Fruit fly (Drosophila melanogaster) whole organism, embryonic: ENCODE results near the gene Dhpr.
A peak's percentile ranks its signal among the peaks of the same experiment; 100 is the strongest.

ENCODE experiments used
- C15 ChIP-seq: fragments of 200-800 bp; sonication (Bioruptor generic); IDR thresholded peaks from 3 replicates; pipeline ENCODE4 v1.3.6; 2022; ENCODE audit warnings: missing biosample characterization, missing genetic modification characterization
- CG10267 ChIP-seq: fragments of 200-800 bp; sonication (Bioruptor generic); optimal IDR thresholded peaks from 2 replicates; lab custom pipeline; 2018; ENCODE audit warnings: missing biosample characterization, mild to moderate bottlenecking, missing genetic modification characterization, moderate library complexity
- CG12769 ChIP-seq: fragments of 200-800 bp; sonication (Bioruptor generic); optimal IDR thresholded peaks from 2 replicates; lab custom pipeline; 2019; ENCODE audit warnings: missing biosample characterization, mild to moderate bottlenecking, missing genetic modification characterization, moderate library complexity
- CG13894 ChIP-seq: fragments of 200-800 bp; sonication (Bioruptor generic); optimal IDR thresholded peaks from 3 replicates; lab custom pipeline; 2018; ENCODE audit warnings: missing biosample characterization, mild to moderate bottlenecking, missing genetic modification characterization, moderate library complexity
- CG15011 ChIP-seq: fragments of 200-800 bp; sonication (Bioruptor generic); optimal IDR thresholded peaks from 3 replicates; lab custom pipeline; 2018; ENCODE audit warnings: missing biosample characterization, mild to moderate bottlenecking, missing genetic modification characterization
- CG17361 ChIP-seq: fragments of 200-800 bp; sonication (Bioruptor generic); IDR thresholded peaks from 3 replicates; pipeline ENCODE4 v1.3.6; 2022; ENCODE audit warnings: missing biosample characterization, missing genetic modification characterization
- CG18011 ChIP-seq: fragments of 200-800 bp; sonication (Bioruptor generic); optimal IDR thresholded peaks from 2 replicates; lab custom pipeline; 2017; ENCODE audit warnings: missing biosample characterization, missing genetic modification characterization, mild to moderate bottlenecking, moderate library complexity, missing genotype
- CG32532 ChIP-seq: fragments of 200-800 bp; sonication (Bioruptor generic); IDR thresholded peaks from 2 replicates; pipeline ENCODE4 v1.3.6; 2022; ENCODE audit warnings: missing biosample characterization, missing genetic modification characterization
- CG32767 ChIP-seq: fragments of 200-800 bp; sonication (Bioruptor generic); IDR thresholded peaks from 2 replicates; pipeline ENCODE4 v1.3.6; 2022; ENCODE audit warnings: missing biosample characterization, missing genetic modification characterization
- CG34224 ChIP-seq: fragments of 200-800 bp; sonication (Bioruptor generic); IDR thresholded peaks from 3 replicates; pipeline ENCODE4 v1.3.6; 2022; ENCODE audit warnings: missing biosample characterization, missing genetic modification characterization; ENCODE audit not compliant: partially characterized antibody
- CG42726 ChIP-seq: fragments of 200-800 bp; sonication (Bioruptor generic); IDR thresholded peaks from 2 replicates; pipeline ENCODE4 v1.3.6; 2022; ENCODE audit warnings: missing biosample characterization, missing genetic modification characterization; ENCODE audit not compliant: partially characterized antibody
- CG43689 ChIP-seq: fragments of 200-800 bp; sonication (Bioruptor generic); IDR thresholded peaks from 2 replicates; pipeline ENCODE4 v1.3.6; 2022; ENCODE audit warnings: missing biosample characterization, missing genetic modification characterization
- CG4730 ChIP-seq: fragments of 200-800 bp; sonication (Bioruptor generic); IDR thresholded peaks from 2 replicates; pipeline ENCODE4 v1.3.6; 2022; ENCODE audit warnings: missing biosample characterization, missing genetic modification characterization
- CG6791 ChIP-seq: fragments of 200-800 bp; sonication (Bioruptor generic); IDR thresholded peaks from 3 replicates; pipeline ENCODE4 v1.3.6; 2022; ENCODE audit warnings: missing biosample characterization, missing genetic modification characterization; ENCODE audit not compliant: partially characterized antibody
- CG8281 ChIP-seq: fragments of 200-800 bp; sonication (Bioruptor generic); optimal IDR thresholded peaks from 2 replicates; lab custom pipeline; 2018; ENCODE audit warnings: missing biosample characterization, mild to moderate bottlenecking, missing genetic modification characterization, moderate library complexity
- CG8359 ChIP-seq: fragments of 200-800 bp; sonication (Bioruptor generic); optimal IDR thresholded peaks from 2 replicates; lab custom pipeline; 2017; ENCODE audit warnings: missing biosample characterization, mild to moderate bottlenecking, missing genetic modification characterization, borderline replicate concordance
- CG9876 ChIP-seq: fragments of 200-800 bp; sonication (Bioruptor generic); optimal IDR thresholded peaks from 2 replicates; lab custom pipeline; 2016; ENCODE audit warnings: missing biosample characterization, missing genetic modification characterization
- Drgx ChIP-seq: fragments of 200-800 bp; sonication (Bioruptor generic); IDR thresholded peaks from 2 replicates; pipeline ENCODE4 v1.3.6; 2022; ENCODE audit warnings: missing biosample characterization, missing genetic modification characterization
- Gug ChIP-seq: fragments of 200-800 bp; sonication (Bioruptor generic); IDR thresholded peaks from 4 replicates; pipeline ENCODE4 v1.3.6; 2022; ENCODE audit warnings: missing biosample characterization, missing genetic modification characterization
- Hr78 ChIP-seq, 2 experiments: fragments of 200-800 bp in 1 of 2; fragments of >200 bp in 1 of 2; sonication (Bioruptor generic) in 1 of 2; optimal IDR thresholded peaks; 2 replicates each; lab custom pipeline; 2017 to 2019; ENCODE audit warnings: missing biosample characterization in 2 of 2, missing genetic modification characterization in 2 of 2, mild to moderate bottlenecking in 1 of 2, moderate library complexity in 1 of 2
- Lim3 ChIP-seq: fragments of 200-800 bp; sonication (Bioruptor generic); IDR thresholded peaks from 2 replicates; pipeline ENCODE4 v1.3.6; 2022; ENCODE audit warnings: missing biosample characterization, missing genetic modification characterization
- Mad ChIP-seq: fragments of 200-800 bp; sonication (Bioruptor generic); optimal IDR thresholded peaks from 2 replicates; lab custom pipeline; 2016; ENCODE audit warnings: missing biosample characterization, missing genetic modification characterization
- Mes4 ChIP-seq: fragments of 200-800 bp; sonication (Bioruptor generic); optimal IDR thresholded peaks from 2 replicates; lab custom pipeline; 2016; ENCODE audit warnings: missing biosample characterization, missing genetic modification characterization
- Nf-YC ChIP-seq: fragments of 200-800 bp; optimal IDR thresholded peaks from 3 replicates; lab custom pipeline; 2019; ENCODE audit warnings: missing biosample characterization, mild to moderate bottlenecking, missing genetic modification characterization, moderate library complexity
- Pdp1 ChIP-seq, 2 experiments: fragments of 200-800 bp; sonication (Bioruptor generic); optimal IDR thresholded peaks; 3 replicates each; lab custom pipeline; 2016; ENCODE audit warnings: missing biosample characterization in 2 of 2, missing genetic modification characterization in 2 of 2, mild to moderate bottlenecking in 1 of 2, moderate library complexity in 1 of 2
- Ptx1 ChIP-seq: fragments of 200-800 bp; sonication (Bioruptor generic); IDR thresholded peaks from 2 replicates; pipeline ENCODE4 v1.3.6; 2022; ENCODE audit warnings: missing biosample characterization, missing genetic modification characterization
- abd-A ChIP-seq: fragments of 200-800 bp; sonication (Bioruptor generic); optimal IDR thresholded peaks from 3 replicates; lab custom pipeline; 2019; ENCODE audit warnings: missing biosample characterization, mild to moderate bottlenecking, missing genetic modification characterization, moderate library complexity
- ase ChIP-seq: fragments of 200-800 bp; sonication (Bioruptor generic); IDR thresholded peaks from 3 replicates; pipeline ENCODE4 v1.3.6; 2022; ENCODE audit warnings: missing biosample characterization, missing genetic modification characterization
- cg ChIP-seq: fragments of 200-800 bp; sonication (Bioruptor generic); optimal IDR thresholded peaks from 3 replicates; lab custom pipeline; 2019; ENCODE audit warnings: missing biosample characterization, mild to moderate bottlenecking, missing genetic modification characterization, moderate library complexity
- chinmo ChIP-seq: fragments of 200-800 bp; sonication (Bioruptor generic); IDR thresholded peaks from 4 replicates; pipeline ENCODE4 v1.3.6; 2022; ENCODE audit warnings: missing biosample characterization, missing genetic modification characterization; ENCODE audit not compliant: partially characterized antibody
- chm ChIP-seq: fragments of 200-800 bp; sonication (Bioruptor generic); IDR thresholded peaks from 2 replicates; pipeline ENCODE4 v1.3.6; 2022; ENCODE audit warnings: missing biosample characterization, missing genetic modification characterization
- ci ChIP-seq: fragments of 200-800 bp; sonication (Bioruptor generic); IDR thresholded peaks from 3 replicates; pipeline ENCODE4 v1.3.6; 2022; ENCODE audit warnings: missing biosample characterization, missing genetic modification characterization
- crol ChIP-seq: fragments of 200-800 bp; sonication (Bioruptor generic); IDR thresholded peaks from 2 replicates; pipeline ENCODE4 v1.3.6; 2022; ENCODE audit warnings: missing biosample characterization, missing genetic modification characterization
- dpn ChIP-seq, 2 experiments: fragments of 200-800 bp; sonication (Bioruptor generic); optimal IDR thresholded peaks; 3 replicates each; lab custom pipeline; 2016; ENCODE audit warnings: missing biosample characterization in 2 of 2, missing genetic modification characterization in 2 of 2
- hb ChIP-seq: fragments of 200-800 bp; sonication (Bioruptor generic); IDR thresholded peaks from 3 replicates; pipeline ENCODE4 v1.3.6; 2022; ENCODE audit warnings: missing biosample characterization, missing genetic modification characterization; ENCODE audit not compliant: partially characterized antibody
- lbe ChIP-seq: fragments of 200-800 bp; sonication (Bioruptor generic); optimal IDR thresholded peaks from 2 replicates; lab custom pipeline; 2016; ENCODE audit warnings: missing biosample characterization, mild to moderate bottlenecking, missing genetic modification characterization
- maf-S ChIP-seq: fragments of 200-800 bp; sonication (Bioruptor generic); optimal IDR thresholded peaks from 2 replicates; lab custom pipeline; 2016; ENCODE audit warnings: missing biosample characterization, missing genetic modification characterization
- nau ChIP-seq: fragments of 200-800 bp; sonication (Bioruptor generic); optimal IDR thresholded peaks from 3 replicates; lab custom pipeline; 2017; ENCODE audit warnings: missing biosample characterization, mild to moderate bottlenecking, missing genetic modification characterization, missing genetic modification reagents
- oc ChIP-seq: fragments of 200-800 bp; sonication (Bioruptor generic); optimal IDR thresholded peaks from 2 replicates; lab custom pipeline; 2018; ENCODE audit warnings: missing biosample characterization, mild to moderate bottlenecking, missing genetic modification characterization, moderate library complexity
- sens ChIP-seq: fragments of 200-800 bp; sonication (Bioruptor generic); peaks from one replicate; lab custom pipeline; 2016; ENCODE audit warnings: missing biosample characterization, missing genetic modification characterization
- stc ChIP-seq: fragments of 200-800 bp; sonication (Bioruptor generic); IDR thresholded peaks from 2 replicates; pipeline ENCODE4 v1.3.6; 2022; ENCODE audit warnings: missing biosample characterization, missing genetic modification characterization
- tin ChIP-seq: fragments of 200-800 bp; sonication (Bioruptor generic); optimal IDR thresholded peaks from 3 replicates; lab custom pipeline; 2016; ENCODE audit warnings: missing biosample characterization, missing genetic modification characterization
- ttk ChIP-seq: fragments of 200-800 bp; sonication (Bioruptor generic); IDR thresholded peaks from 2 replicates; pipeline ENCODE4 v2.1.2; 2022; ENCODE audit warnings: missing biosample characterization, missing genetic modification characterization
- twi ChIP-seq: fragments of 200-800 bp; optimal IDR thresholded peaks from 2 replicates; lab custom pipeline; 2019; ENCODE audit warnings: missing biosample characterization, mild to moderate bottlenecking, missing genetic modification characterization, moderate library complexity
- vvl ChIP-seq: fragments of 200-800 bp; sonication (Bioruptor generic); IDR thresholded peaks from 2 replicates; pipeline ENCODE4 v1.3.6; 2022; ENCODE audit warnings: missing biosample characterization, missing genetic modification characterization
- wek ChIP-seq: fragments of 200-800 bp; sonication (Bioruptor generic); optimal IDR thresholded peaks from 3 replicates; lab custom pipeline; 2018; ENCODE audit warnings: missing biosample characterization, mild to moderate bottlenecking, missing genetic modification characterization, moderate library complexity
- zen ChIP-seq: fragments of 200-800 bp; sonication (Bioruptor generic); optimal IDR thresholded peaks from 3 replicates; lab custom pipeline; 2018; ENCODE audit warnings: missing biosample characterization, mild to moderate bottlenecking, missing genetic modification characterization, moderate library complexity
- zfh2 ChIP-seq: fragments of 200-800 bp; sonication (Bioruptor generic); optimal IDR thresholded peaks from 2 replicates; lab custom pipeline; 2016; ENCODE audit warnings: missing biosample characterization, missing genetic modification characterization

Gene Dhpr

DNA sequence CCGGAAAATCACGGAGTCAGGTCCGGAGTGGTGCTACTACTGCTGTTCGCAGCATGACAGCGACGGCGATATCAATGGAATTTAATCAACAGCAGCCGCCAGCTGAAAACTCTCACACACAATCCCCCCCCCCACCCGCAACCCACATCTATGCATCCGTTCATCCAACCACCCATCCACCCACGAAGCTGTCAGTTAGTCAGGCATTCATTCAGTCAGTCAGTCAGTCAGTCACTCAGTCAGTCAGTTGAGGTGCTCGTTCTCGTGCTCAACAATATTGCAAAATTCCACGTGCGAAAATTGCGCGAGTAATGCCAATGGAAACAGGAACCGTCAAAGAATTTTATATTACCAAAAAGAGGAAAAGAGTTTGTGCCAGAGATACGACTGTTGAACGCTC, 18.7 kb upstream of the Dhpr start:
- TF ChIP-seq oc: no peak
- peak; percentile 41; the same call in 1 of the 2 replicates for TF ChIP-seq crol (GFP tag; lab: Robert Waterston, UW)
- no peak for TF ChIP-seq tin (GFP tag; lab: Kevin White, UChicago)
- no peak for TF ChIP-seq stc
- TF ChIP-seq Ptx1 (GFP tag; lab: Robert Waterston, UW): 0 out of 2 replicates have a peak, but pooled peaks have one; percentile 8
- TF ChIP-seq CG9876 (GFP tag; lab: Kevin White, UChicago): no peak
- TF ChIP-seq C15: no peak
- TF ChIP-seq CG8281: peak; percentile 95
- TF ChIP-seq CG18011: no peak
- TF ChIP-seq Pdp1 (GFP tag; optimal IDR thresholded peaks at IDR 0.05; lab: Kevin White, UChicago): no peak
- TF ChIP-seq Gug (GFP tag; lab: Robert Waterston, UW): no peak
- no peak for TF ChIP-seq vvl (GFP tag; lab: Robert Waterston, UW)
- TF ChIP-seq zfh2 (GFP tag; lab: Kevin White, UChicago): no peak
- no peak for TF ChIP-seq Mes4 (GFP tag; lab: Kevin White, UChicago)
- no peak for TF ChIP-seq maf-S (GFP tag; lab: Kevin White, UChicago)
- no peak for TF ChIP-seq CG34224 (GFP tag; lab: Robert Waterston, UW)
- no peak for TF ChIP-seq CG4730 (GFP tag; lab: Robert Waterston, UW)
- no peak for TF ChIP-seq CG17361 (GFP tag; lab: Robert Waterston, UW)

DNA sequence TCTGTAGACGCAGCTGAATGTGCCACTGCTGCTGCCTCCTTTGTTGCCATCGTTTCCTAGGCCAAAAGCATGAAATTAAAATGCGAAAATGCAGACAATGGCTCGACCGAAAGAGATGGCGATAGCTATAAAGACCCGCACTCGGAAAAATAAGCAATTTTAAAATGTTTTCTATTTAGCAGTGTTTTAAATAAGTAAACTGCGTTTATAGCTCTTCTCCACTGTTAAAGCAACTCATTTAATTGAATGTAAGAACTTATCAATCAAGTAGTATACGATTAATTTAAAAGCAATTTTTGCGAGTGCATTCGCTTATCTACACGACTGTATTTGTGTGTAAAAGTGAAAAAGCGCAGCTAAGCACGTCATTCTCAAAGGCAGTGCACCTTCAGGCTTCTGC, 14.8 kb upstream of the Dhpr start:
- 0 out of 2 replicates have a peak, but pooled peaks have one; percentile 9 for TF ChIP-seq CG32767 (GFP tag; lab: Robert Waterston, UW)
- TF ChIP-seq Ptx1 (GFP tag; lab: Robert Waterston, UW): peak; percentile 36
- TF ChIP-seq Drgx (GFP tag; lab: Robert Waterston, UW): peak; percentile 59
- TF ChIP-seq wek (GFP tag; lab: Kevin White, UChicago): no peak
- no peak for TF ChIP-seq zen (tag; lab: Kevin White, UChicago)
- TF ChIP-seq ttk (GFP tag; lab: Robert Waterston, UW): 0 out of 2 replicates have a peak, but pooled peaks have one; percentile 31
- no peak for TF ChIP-seq Mad
- TF ChIP-seq CG8359 (GFP tag; lab: Kevin White, UChicago): no peak
- TF ChIP-seq twi (tag; lab: Kevin White, UChicago): no peak

DNA sequence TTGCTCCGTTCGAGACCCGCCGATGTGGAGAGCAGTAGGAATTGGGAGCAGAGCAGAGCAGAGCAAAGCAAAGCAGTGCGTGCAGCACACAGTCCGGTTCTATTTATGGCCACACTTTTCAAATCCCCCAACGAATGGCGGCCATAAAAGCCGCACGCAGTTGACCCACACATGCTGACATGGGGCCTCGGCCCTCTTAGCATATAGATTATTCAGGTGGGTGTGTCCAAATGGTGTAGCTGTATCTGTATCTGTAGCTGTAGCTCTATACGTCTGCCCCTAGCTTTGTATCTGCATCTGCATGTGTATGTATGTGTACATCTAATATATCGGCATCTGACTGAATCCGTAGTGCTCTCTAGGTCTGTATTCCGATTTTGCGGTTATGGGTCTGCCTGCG, 13.1 kb upstream of the Dhpr start:
- TF ChIP-seq twi (tag; lab: Kevin White, UChicago) (peak; percentile 58), sens (GFP tag; lab: Kevin White, UChicago) (peak; percentile 65), nau (GFP tag; lab: Kevin White, UChicago) (peak; percentile 8), CG12769 (tag; lab: Kevin White, UChicago) (peak; percentile 78), vvl (GFP tag; lab: Robert Waterston, UW) (peak; percentile 75), CG32532 (GFP tag; lab: Robert Waterston, UW) (no peak), chinmo (GFP tag; lab: Robert Waterston, UW) (peak; percentile 73; the same call in 1 of the 4 replicates), CG42726 (no peak), ase (GFP tag; lab: Robert Waterston, UW) (no peak), CG6791 (GFP tag; lab: Robert Waterston, UW) (0 out of 3 replicates have a peak, but pooled peaks have one; percentile 48), ci (GFP tag; lab: Robert Waterston, UW) (peak; percentile 60; the same call in 1 of the 3 replicates), dpn (GFP tag; optimal IDR thresholded peaks at IDR 0.05; lab: Kevin White, UChicago) (no peak), Lim3 (GFP tag; lab: Robert Waterston, UW) (no peak), CG13894 (tag; lab: Kevin White, UChicago) (peak; percentile 76), CG10267 (tag; lab: Kevin White, UChicago) (no peak), cg (GFP tag; lab: Kevin White, UChicago) (peak; percentile 59), Nf-YC (tag; lab: Kevin White, UChicago) (peak; percentile 26), chm (peak; percentile 24; the same call in 1 of the 2 replicates), hb (GFP tag; lab: Robert Waterston, UW) (0 out of 3 replicates have a peak, but pooled peaks have one; percentile 38), lbe (no peak), CG43689 (GFP tag; lab: Robert Waterston, UW) (no peak), Hr78 (GFP tag; optimal IDR thresholded peaks at IDR 0.05; lab: Kevin White, UChicago) (peak in 1 of 2 experiments; percentile 45), CG15011 (GFP tag; lab: Kevin White, UChicago) (no peak), abd-A (tag; lab: Kevin White, UChicago) (peak; percentile 70)
